Worm (Caenorhabditis elegans) whole organism, midembryonic: ENCODE results near the gene sca-1.

ENCODE experiments used
- T22C8.4 ChIP-seq: fragments of 200-800 bp; sonication (Bioruptor generic); IDR thresholded peaks from 2 replicates; pipeline ENCODE4 v1.3.6; 2022; ENCODE audit warnings: missing genetic modification characterization, missing compliant biosample characterization
- cog-1 ChIP-seq: sonication (generic microtip); optimal IDR thresholded peaks from 2 replicates; lab custom pipeline; 2016; ENCODE audit warnings: missing genetic modification characterization, missing compliant biosample characterization
- flt-1 ChIP-seq: fragments of 200-800 bp; sonication (Bioruptor generic); IDR thresholded peaks from 2 replicates; pipeline ENCODE4 v1.3.6; 2022; ENCODE audit warnings: missing genetic modification characterization, missing compliant biosample characterization
- ref-1 ChIP-seq: fragments of 200-800 bp; sonication (Bioruptor generic); conservative IDR thresholded peaks from 2 replicates; pipeline ENCODE4 v1.3.6; 2022; ENCODE audit warnings: missing genetic modification reagents, missing genetic modification characterization, missing compliant biosample characterization
- tab-1 ChIP-seq: fragments of 200-800 bp; sonication (Bioruptor generic); IDR thresholded peaks from 2 replicates; pipeline ENCODE4 v1.3.6; 2022; ENCODE audit warnings: missing genetic modification characterization, missing compliant biosample characterization
- ztf-23 ChIP-seq: fragments of 200-800 bp; sonication (Bioruptor generic); IDR thresholded peaks from 2 replicates; pipeline ENCODE4 v1.3.6; 2022; ENCODE audit warnings: missing genetic modification reagents, missing genetic modification characterization, missing compliant biosample characterization

- TF ChIP-seq ztf-23 (GFP tag; lab: Robert Waterston, UW) (no peak), tab-1 (GFP tag; lab: Robert Waterston, UW) (no peak), flt-1 (GFP tag; lab: Robert Waterston, UW) (no peak), T22C8.4 (GFP tag; lab: Robert Waterston, UW) (no peak), ref-1 (GFP tag; lab: Robert Waterston, UW) (no peak), cog-1 (tag; lab: Kevin White, UChicago) (no peak)
Observed at ce11 chrIII:10813886-10814285, 2.8 kb downstream of the sca-1 start.
